Worm (Caenorhabditis elegans) whole organism, L1 larva: Measurements from ENCODE around the gene ncx-2.
A peak's percentile ranks its signal among the peaks of the same experiment; 100 is the strongest.

ENCODE experiments used
- C34B4.2 ChIP-seq: sonication (generic microtip); optimal IDR thresholded peaks from 2 replicates; lab custom pipeline; 2017; ENCODE audit warnings: mild to moderate bottlenecking, missing genetic modification characterization, missing compliant biosample characterization
- Y116A8C.19 ChIP-seq: sonication (generic microtip); optimal IDR thresholded peaks from 2 replicates; lab custom pipeline; 2016; ENCODE audit warnings: missing compliant biosample characterization, missing genetic modification characterization, borderline replicate concordance
- aha-1 ChIP-seq: fragments of 150-350 bp; optimal IDR thresholded peaks from 2 replicates; lab custom pipeline; 2014; ENCODE audit warnings: missing biosample characterization, missing genetic modification characterization
- dpl-1 ChIP-seq, 3 experiments: fragments of 150-350 bp in 2 of 3; sonication (generic microtip) in 1 of 3; optimal IDR thresholded peaks; 2 replicates each; lab custom pipeline; 2014 to 2017; ENCODE audit warnings: missing biosample characterization in 3 of 3, missing genetic modification characterization in 3 of 3, missing genetic modification reagents in 3 of 3
- dsc-1 ChIP-seq: sonication (generic microtip); optimal IDR thresholded peaks from 2 replicates; lab custom pipeline; 2016; ENCODE audit warnings: mild to moderate bottlenecking, missing genetic modification characterization, missing compliant biosample characterization
- efl-1 ChIP-seq, 4 experiments: fragments of 150-350 bp; optimal IDR thresholded peaks in 3 of 4; peaks in 1 of 4; 1 replicate in 1 of 4; 2 replicates in 3 of 4; lab custom pipeline; 2014; ENCODE audit warnings: missing biosample characterization in 2 of 4, missing genetic modification characterization in 2 of 4, missing genetic modification reagents in 2 of 4
- efl-3 ChIP-seq: fragments of 200-800 bp; sonication (Bioruptor generic); optimal IDR thresholded peaks from 2 replicates; lab custom pipeline; 2018; ENCODE audit warnings: mild to moderate bottlenecking, missing genetic modification characterization, missing compliant biosample characterization
- fkh-4 ChIP-seq: sonication (generic microtip); optimal IDR thresholded peaks from 2 replicates; lab custom pipeline; 2016; ENCODE audit warnings: missing compliant biosample characterization, missing genetic modification characterization, borderline replicate concordance
- fkh-8 ChIP-seq: sonication (generic microtip); optimal IDR thresholded peaks from 2 replicates; lab custom pipeline; 2016; ENCODE audit warnings: mild to moderate bottlenecking, missing genetic modification characterization, missing compliant biosample characterization
- grh-1 ChIP-seq: fragments of 200-800 bp; sonication (Bioruptor generic); IDR thresholded peaks from 2 replicates; pipeline ENCODE4 v1.3.6; 2022; ENCODE audit warnings: missing genetic modification reagents, missing genetic modification characterization, missing compliant biosample characterization
- hlh-17 ChIP-seq: fragments of 200-800 bp; sonication (Bioruptor generic); optimal IDR thresholded peaks from 2 replicates; lab custom pipeline; 2018; ENCODE audit warnings: missing genetic modification characterization, mild to moderate bottlenecking, missing compliant biosample characterization, moderate library complexity, borderline replicate concordance
- isw-1 ChIP-seq: fragments of 200-800 bp; sonication (Bioruptor generic); IDR thresholded peaks from 2 replicates; pipeline ENCODE4 v1.3.6; 2022; ENCODE audit warnings: missing genetic modification characterization, missing compliant biosample characterization
- lin-14 ChIP-seq: fragments of 200-800 bp; sonication (Bioruptor generic); optimal IDR thresholded peaks from 2 replicates; lab custom pipeline; 2018; ENCODE audit warnings: mild to moderate bottlenecking, missing genetic modification characterization, moderate library complexity, missing compliant biosample characterization
- lin-15B ChIP-seq: fragments of 150-350 bp; sonication (generic microtip); optimal IDR thresholded peaks from 3 replicates; lab custom pipeline; 2014; ENCODE audit warnings: missing biosample characterization, missing genetic modification characterization
- lsy-2 ChIP-seq, 2 experiments: fragments of 150-350 bp; optimal IDR thresholded peaks; 2 replicates each; lab custom pipeline; 2014; ENCODE audit warnings: missing biosample characterization in 2 of 2, missing genetic modification characterization in 2 of 2
- mdl-1 ChIP-seq, 2 experiments: fragments of 150-350 bp; optimal IDR thresholded peaks; 2 replicates each; lab custom pipeline; 2014 to 2017; ENCODE audit warnings: missing biosample characterization in 2 of 2, missing genetic modification characterization in 2 of 2, inconsistent platforms in 1 of 2
- mep-1 ChIP-seq: fragments of 150-350 bp; optimal IDR thresholded peaks from 2 replicates; lab custom pipeline; 2014; ENCODE audit warnings: missing biosample characterization, missing genetic modification characterization
- nhr-12 ChIP-seq: sonication (generic microtip); optimal IDR thresholded peaks from 2 replicates; lab custom pipeline; 2017; ENCODE audit warnings: missing biosample characterization, missing genetic modification characterization
- nhr-19 ChIP-seq: fragments of 200-800 bp; sonication (Bioruptor generic); conservative IDR thresholded peaks from 2 replicates; pipeline ENCODE4 v1.3.6; 2022; ENCODE audit warnings: missing genetic modification characterization, missing compliant biosample characterization
- nhr-20 ChIP-seq: sonication (generic microtip); optimal IDR thresholded peaks from 2 replicates; lab custom pipeline; 2016; ENCODE audit warnings: mild to moderate bottlenecking, missing genetic modification characterization, missing compliant biosample characterization
- nhr-237 ChIP-seq: fragments of 150-350 bp; optimal IDR thresholded peaks from 2 replicates; lab custom pipeline; 2014; ENCODE audit warnings: missing biosample characterization, missing genetic modification characterization
- nhr-71 ChIP-seq: sonication (generic microtip); optimal IDR thresholded peaks from 2 replicates; lab custom pipeline; 2016; ENCODE audit warnings: mild to moderate bottlenecking, missing genetic modification characterization, moderate library complexity, missing compliant biosample characterization
- pag-3 ChIP-seq: sonication (generic microtip); optimal IDR thresholded peaks from 2 replicates; lab custom pipeline; 2017; ENCODE audit warnings: missing genetic modification characterization, mild to moderate bottlenecking, missing compliant biosample characterization, antibody characterized with exemption, borderline replicate concordance; ENCODE audit not compliant: insufficient read depth
- pax-3 ChIP-seq: fragments of 200-800 bp; sonication (Bioruptor generic); optimal IDR thresholded peaks from 2 replicates; lab custom pipeline; 2018; ENCODE audit warnings: mild to moderate bottlenecking, missing genetic modification characterization, moderate library complexity, missing compliant biosample characterization
- pqm-1 ChIP-seq: sonication (generic microtip); optimal IDR thresholded peaks from 3 replicates; lab custom pipeline; 2017; ENCODE audit warnings: missing biosample characterization, missing genetic modification characterization
- rnt-1 ChIP-seq: sonication (generic microtip); optimal IDR thresholded peaks from 2 replicates; lab custom pipeline; 2016; ENCODE audit warnings: mild to moderate bottlenecking, missing genetic modification characterization, moderate library complexity, missing compliant biosample characterization
- snpc-4 ChIP-seq: fragments of 150-350 bp; optimal IDR thresholded peaks from 2 replicates; lab custom pipeline; 2014; ENCODE audit warnings: missing biosample characterization, missing genetic modification characterization
- snu-23 ChIP-seq: sonication (generic microtip); optimal IDR thresholded peaks from 2 replicates; lab custom pipeline; 2016; ENCODE audit warnings: missing genetic modification characterization, missing compliant biosample characterization
- swsn-7 ChIP-seq: sonication (generic microtip); optimal IDR thresholded peaks from 2 replicates; lab custom pipeline; 2016; ENCODE audit warnings: missing genetic modification characterization, missing compliant biosample characterization
- tbx-2 ChIP-seq: sonication (generic microtip); optimal IDR thresholded peaks from 2 replicates; lab custom pipeline; 2016; ENCODE audit warnings: missing genetic modification characterization, missing compliant biosample characterization
- unc-130 ChIP-seq: fragments of 150-350 bp; optimal IDR thresholded peaks from 2 replicates; lab custom pipeline; 2017; ENCODE audit warnings: missing biosample characterization, missing genetic modification characterization, inconsistent platforms
- unc-62 ChIP-seq: fragments of 150-350 bp; optimal IDR thresholded peaks from 2 replicates; lab custom pipeline; 2014; ENCODE audit warnings: missing biosample characterization, missing genetic modification reagents, missing genetic modification characterization
- unc-86 ChIP-seq: sonication (generic microtip); optimal IDR thresholded peaks from 2 replicates; lab custom pipeline; 2016; ENCODE audit warnings: missing genetic modification characterization, missing compliant biosample characterization
- vab-15 ChIP-seq: sonication (generic microtip); optimal IDR thresholded peaks from 2 replicates; lab custom pipeline; 2017; ENCODE audit warnings: missing genotype, mild to moderate bottlenecking, missing genetic modification characterization, missing compliant biosample characterization
- xbp-1 ChIP-seq: sonication (generic microtip); optimal IDR thresholded peaks from 2 replicates; lab custom pipeline; 2016; ENCODE audit warnings: missing genetic modification characterization, missing compliant biosample characterization
- ztf-4 ChIP-seq: fragments of 150-350 bp; optimal IDR thresholded peaks from 2 replicates; lab custom pipeline; 2014; ENCODE audit warnings: missing biosample characterization, missing genetic modification characterization

Gene ncx-2

ce11 chrV:5287273-5287672, 16.2 kb upstream of the ncx-2 start, which contains the start of gene Y49G5A.1:
Gene Y49G5A.1, minus strand, starts transcription at chrV:5287373.
- TF ChIP-seq grh-1 (GFP tag; lab: Robert Waterston, UW) (no peak), unc-130 (tag; lab: Kevin White, UChicago) (no peak), lin-15B (tag; lab: Kevin White, UChicago) (no peak), hlh-17 (no peak)

DNA sequence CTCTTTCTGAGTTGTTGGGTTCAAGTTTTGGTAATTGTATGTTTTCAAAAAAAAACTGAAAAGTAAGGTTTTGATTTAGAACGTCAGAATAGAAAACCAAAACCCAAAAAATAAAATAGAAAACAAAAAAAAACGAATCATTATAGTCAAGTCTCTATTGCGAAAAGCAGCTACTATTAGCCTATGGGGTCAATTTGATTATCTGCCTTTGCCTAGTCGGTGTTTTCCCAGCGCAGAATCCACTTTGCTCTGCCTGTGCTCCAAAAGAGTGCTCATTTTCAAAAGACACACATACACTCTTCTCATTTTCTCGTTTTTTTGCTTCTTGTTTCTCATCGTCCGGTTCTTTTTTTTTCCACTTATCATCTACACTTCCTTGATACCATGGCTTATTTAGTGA, 14.8 kb upstream of the ncx-2 start:
- TF ChIP-seq unc-62 (GFP tag; lab: Kevin White, UChicago) (no peak), vab-15 (no peak), dpl-1 (GFP tag; optimal IDR thresholded peaks at IDR 0.05; lab: Kevin White, UChicago) (no peak), pag-3 (no peak), hlh-17 (no peak), nhr-12 (tag; lab: Kevin White, UChicago) (no peak), snpc-4 (tag; lab: Kevin White, UChicago) (no peak), nhr-19 (GFP tag; lab: Robert Waterston, UW) (no peak), rnt-1 (no peak), nhr-20 (tag; lab: Kevin White, UChicago) (no peak)

DNA sequence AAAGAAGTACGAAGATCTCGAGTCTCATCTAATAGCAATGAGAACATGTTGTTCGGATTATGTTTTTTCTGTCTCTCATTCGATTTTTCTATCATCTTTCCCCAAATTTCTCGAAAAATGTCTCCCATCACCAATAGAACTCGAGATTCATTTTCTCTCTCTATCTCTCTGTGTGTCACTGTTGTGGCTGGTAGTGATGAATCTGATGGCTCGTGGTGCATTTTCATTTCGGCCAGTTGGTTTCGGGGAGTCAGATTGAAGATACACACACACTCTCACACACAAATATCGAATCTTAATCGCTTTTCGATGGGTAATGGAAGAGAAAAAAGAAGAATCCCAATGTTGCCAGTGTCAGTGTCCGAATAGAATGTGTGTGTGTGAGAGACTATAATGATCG, 7.5 kb upstream of the ncx-2 start:
- TF ChIP-seq pag-3 (no peak), snu-23 (GFP tag; lab: Kevin White, UChicago) (peak; percentile 36), fkh-4 (peak; percentile 53), unc-130 (tag; lab: Kevin White, UChicago) (peak; percentile 3), xbp-1 (tag; lab: Kevin White, UChicago) (no peak), efl-1 (optimal IDR thresholded peaks at IDR 0.05; lab: Kevin White, UChicago) (peak in 1 of 2 experiments; percentile 9), efl-1 (GFP tag; optimal IDR thresholded peaks at IDR 0.05 in 1 of 2; lab: Kevin White, UChicago) (no peak), isw-1 (GFP tag; lab: Robert Waterston, UW) (no peak), nhr-20 (tag; lab: Kevin White, UChicago) (peak; percentile 17), unc-86 (tag; lab: Kevin White, UChicago) (no peak), mdl-1 (tag; optimal IDR thresholded peaks at IDR 0.05; lab: Kevin White, UChicago) (peak in 1 of 2 experiments; percentile 56), lin-14 (GFP tag; lab: Kevin White, UChicago) (peak; percentile 81), tbx-2 (peak; percentile 18), dsc-1 (tag; lab: Kevin White, UChicago) (peak; percentile 94), lsy-2 (tag; optimal IDR thresholded peaks at IDR 0.05; lab: Kevin White, UChicago) (peak in 1 of 2 experiments; percentile 55), nhr-19 (GFP tag; lab: Robert Waterston, UW) (peak; percentile 22; the same call in 1 of the 2 replicates), aha-1 (no peak), ztf-4 (tag; lab: Kevin White, UChicago) (peak; percentile 9), rnt-1 (peak; percentile 40), swsn-7 (no peak), nhr-71 (peak; percentile 72)

DNA sequence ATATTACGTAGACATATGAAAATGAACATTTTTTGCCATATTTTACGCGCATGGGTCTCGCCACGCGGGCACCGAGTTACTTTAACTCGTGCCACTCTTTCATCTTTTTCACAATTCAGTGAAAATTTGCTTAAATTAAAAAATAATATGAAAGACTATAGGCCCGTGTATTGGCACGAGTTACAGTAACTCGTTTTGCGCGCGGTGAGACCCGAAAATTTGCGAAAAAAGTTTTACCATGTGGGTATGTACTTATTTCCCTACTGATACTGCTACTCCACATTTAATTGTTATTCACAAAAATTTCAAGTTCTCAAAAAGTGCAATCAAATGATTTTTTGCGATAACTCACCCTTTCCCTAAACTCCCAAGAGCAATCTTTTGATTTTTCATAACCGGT, 5.7 kb upstream of the ncx-2 start:
- no peak for TF ChIP-seq nhr-237
- no peak for TF ChIP-seq pax-3 (tag; lab: Kevin White, UChicago)
- no peak for TF ChIP-seq C34B4.2 (tag; lab: Kevin White, UChicago)

DNA sequence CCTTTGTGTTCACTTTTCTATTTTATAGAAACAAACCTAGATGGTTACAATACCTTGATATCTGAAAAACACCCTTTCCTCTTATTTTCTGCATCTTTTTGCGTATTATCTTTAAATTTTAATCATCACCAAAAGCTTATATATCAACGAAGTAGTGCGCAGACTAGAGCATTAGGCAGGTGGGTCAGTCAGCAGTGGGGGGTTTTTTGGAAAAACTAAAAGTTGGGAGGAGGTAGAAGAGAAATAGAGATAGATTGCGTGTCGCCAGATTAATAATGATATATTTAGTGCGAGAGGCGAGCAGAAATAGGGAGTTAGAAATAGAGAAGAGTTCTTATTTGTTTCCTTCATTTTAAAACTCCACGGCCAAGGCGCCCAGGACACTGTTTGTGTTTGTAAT, 2.3 kb upstream of the ncx-2 start:
- TF ChIP-seq mep-1 (tag; lab: Kevin White, UChicago) (no peak), hlh-17 (no peak), dsc-1 (tag; lab: Kevin White, UChicago) (peak; percentile 27), pqm-1 (tag; lab: Kevin White, UChicago) (no peak), fkh-8 (tag; lab: Kevin White, UChicago) (peak; percentile 59), Y116A8C.19 (tag; lab: Kevin White, UChicago) (no peak), efl-3 (GFP tag; lab: Kevin White, UChicago) (no peak)
- TF ChIP-seq, all 84 proteins: peak for 2
